Worm (Caenorhabditis elegans) whole organism, mixed stage, embryonic: ENCODE results near the gene rfc-2.

ENCODE experiments used
- ceh-43 ChIP-seq: fragments of 200-800 bp; sonication (Bioruptor generic); optimal IDR thresholded peaks from 2 replicates; lab custom pipeline; 2018; ENCODE audit warnings: mild to moderate bottlenecking, missing genetic modification characterization, moderate library complexity, missing compliant biosample characterization
- cnd-1 ChIP-seq: fragments of 200-800 bp; sonication (Bioruptor generic); optimal IDR thresholded peaks from 2 replicates; lab custom pipeline; 2018; ENCODE audit warnings: mild to moderate bottlenecking, missing genetic modification characterization, missing compliant biosample characterization
- pha-4 ChIP-seq: fragments of 150-350 bp; optimal IDR thresholded peaks from 2 replicates; lab custom pipeline; 2018; ENCODE audit warnings: missing biosample characterization, missing genetic modification reagents, missing genetic modification characterization

- TF ChIP-seq cnd-1 (tag; lab: Kevin White, UChicago) = no peak
- TF ChIP-seq ceh-43 (GFP tag; lab: Kevin White, UChicago) = no peak
- no peak for TF ChIP-seq pha-4 (tag; lab: Kevin White, UChicago)
Observed at ce11 chrIV:1309600-1310207, 37.4 kb upstream of the rfc-2 start, which contains the start of the genes ddx-46 and F53H1.4.
